Worm (Caenorhabditis elegans) whole organism, L4 larva: ENCODE results near the gene mks-3.
A peak's percentile ranks its signal among the peaks of the same experiment; 100 is the strongest.

Experiments
- F44E2.7 ChIP-seq: fragments of 200-800 bp; sonication (Bioruptor generic); IDR thresholded peaks from 2 replicates; pipeline ENCODE4 v2.1.2; 2022; ENCODE audit warnings: missing genetic modification characterization, missing compliant biosample characterization
- ceh-20 ChIP-seq: fragments of 200-800 bp; sonication (Bioruptor generic); IDR thresholded peaks from 2 replicates; pipeline ENCODE4 v1.3.6; 2022; ENCODE audit warnings: missing genetic modification reagents, missing genetic modification characterization, missing compliant biosample characterization
- ceh-32 ChIP-seq: sonication (generic microtip); optimal IDR thresholded peaks from 2 replicates; lab custom pipeline; 2016; ENCODE audit warnings: mild to moderate bottlenecking, missing genetic modification characterization, missing compliant biosample characterization; ENCODE audit not compliant: poor library complexity
- egl-27 ChIP-seq: sonication (generic microtip); optimal IDR thresholded peaks from 3 replicates; lab custom pipeline; 2017; ENCODE audit warnings: missing biosample characterization, missing genetic modification reagents, missing genetic modification characterization
- egl-43 ChIP-seq: fragments of 200-800 bp; sonication (Bioruptor generic); IDR thresholded peaks from 2 replicates; pipeline ENCODE4 v1.3.6; 2022; ENCODE audit warnings: missing genetic modification reagents, missing genetic modification characterization, missing compliant biosample characterization
- fkh-10 ChIP-seq: fragments of 150-350 bp; optimal IDR thresholded peaks from 2 replicates; lab custom pipeline; 2014; ENCODE audit warnings: missing biosample characterization, missing genetic modification reagents, missing genetic modification characterization
- jun-1 ChIP-seq: fragments of 150-350 bp; optimal IDR thresholded peaks from 2 replicates; lab custom pipeline; 2014; ENCODE audit warnings: missing biosample characterization, missing genetic modification reagents, missing genetic modification characterization
- mes-2 ChIP-seq: sonication (generic microtip); optimal IDR thresholded peaks from 2 replicates; lab custom pipeline; 2016; ENCODE audit warnings: missing genotype, mild to moderate bottlenecking, missing genetic modification characterization, missing compliant biosample characterization; ENCODE audit not compliant: poor library complexity, severe bottlenecking
- snpc-1.2 ChIP-seq: fragments of 200-800 bp; sonication (Bioruptor generic); IDR thresholded peaks from 2 replicates; pipeline ENCODE4 v1.3.6; 2022; ENCODE audit warnings: missing genetic modification reagents, missing genetic modification characterization, missing compliant biosample characterization
- snpc-4 ChIP-seq: fragments of 150-350 bp; optimal IDR thresholded peaks from 2 replicates; lab custom pipeline; 2014; ENCODE audit warnings: missing biosample characterization, missing genetic modification characterization
- spr-3 ChIP-seq: fragments of 200-800 bp; sonication (Bioruptor generic); optimal IDR thresholded peaks from 2 replicates; lab custom pipeline; 2018; ENCODE audit warnings: mild to moderate bottlenecking, missing genetic modification characterization, missing compliant biosample characterization
- ztf-11 ChIP-seq: fragments of 150-350 bp; optimal IDR thresholded peaks from 2 replicates; lab custom pipeline; 2014; ENCODE audit warnings: missing biosample characterization, missing genetic modification characterization

DNA sequence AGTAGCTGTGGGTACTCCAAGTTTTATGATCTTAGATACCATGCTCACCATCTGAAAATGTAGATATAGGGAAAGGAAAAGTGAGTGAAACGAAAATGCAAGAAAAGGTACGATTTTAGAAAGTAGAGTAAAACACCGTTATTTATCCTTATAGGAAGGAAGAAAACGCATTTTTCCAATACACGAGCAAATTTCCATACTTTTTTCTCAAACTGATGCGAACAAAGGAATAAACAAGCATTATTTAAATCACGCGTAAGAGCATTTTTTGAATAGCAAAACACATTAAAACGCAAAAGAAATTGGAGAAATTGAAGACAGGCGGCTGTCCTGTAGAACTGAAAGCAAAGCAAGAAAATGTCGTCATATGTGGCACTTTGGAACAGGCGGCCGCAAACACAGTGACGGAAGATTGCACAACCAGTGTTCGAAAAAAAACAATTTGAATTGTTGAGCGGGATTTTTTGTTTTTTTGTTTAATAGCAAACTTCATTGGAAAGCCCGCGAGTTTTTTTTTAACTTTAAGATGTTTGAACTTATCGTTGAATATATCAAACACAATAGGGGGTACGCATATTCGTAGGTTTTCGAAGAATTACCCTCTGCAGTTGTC lies 15.4 kb upstream of the mks-3 start, which contains the start of gene pgam-5:
- TF ChIP-seq jun-1 (tag; lab: Kevin White, UChicago) (no peak), F44E2.7 (no peak), ceh-20 (GFP tag; lab: Robert Waterston, UW) (no peak), fkh-10 (GFP tag; lab: Kevin White, UChicago) (no peak), spr-3 (no peak), egl-27 (tag; lab: Kevin White, UChicago) (no peak), egl-43 (no peak), ztf-11 (no peak), mes-2 (tag; lab: Kevin White, UChicago) (peak; percentile 40), snpc-1.2 (GFP tag; lab: Robert Waterston, UW) (no peak), ceh-32 (no peak), snpc-4 (no peak)
